Worm (Caenorhabditis elegans): ENCODE measurements around the gene K07G6.1.

DNA sequence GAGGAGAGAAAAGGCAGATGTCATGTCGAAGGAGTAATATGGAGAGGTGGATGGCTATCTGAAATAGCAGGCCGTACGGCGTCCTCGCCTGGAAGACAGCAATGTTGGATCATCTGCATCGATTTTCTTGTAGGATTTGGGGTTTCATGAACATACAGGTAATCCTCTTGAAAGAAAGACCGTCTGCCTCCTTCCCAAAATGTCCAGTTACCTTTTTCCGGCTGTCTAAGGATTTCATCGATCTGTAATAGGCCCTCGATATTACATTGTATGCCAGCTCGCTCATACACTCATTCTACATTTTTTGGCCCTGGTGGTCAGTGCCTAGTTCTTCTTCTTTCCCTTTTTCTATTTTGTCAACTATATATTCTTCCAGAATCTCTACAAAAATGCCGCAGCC, 19.0 kb upstream of the K07G6.1 start, which contains the start of the genes fbxb-5 and btb-8:
- no peak for TF ChIP-seq pqm-1 (tag; optimal IDR thresholded peaks at IDR 0.05)
- TF ChIP-seq skn-1 (tag; optimal IDR thresholded peaks at IDR 0.05) = no peak
- TF ChIP-seq ceh-16 (tag; optimal IDR thresholded peaks at IDR 0.05) = no peak
- no peak for TF ChIP-seq ama-1 (optimal IDR thresholded peaks at IDR 0.05)
- no peak for TF ChIP-seq fkh-10 (GFP tag; optimal IDR thresholded peaks at IDR 0.05)
- TF ChIP-seq nhr-11 (tag; optimal IDR thresholded peaks at IDR 0.05) = no peak
- no peak for TF ChIP-seq ceh-82 (tag; optimal IDR thresholded peaks at IDR 0.05)
- TF ChIP-seq jun-1 (tag; optimal IDR thresholded peaks at IDR 0.05) = no peak
- no peak for TF ChIP-seq nhr-25 (tag; optimal IDR thresholded peaks at IDR 0.05)
- TF ChIP-seq unc-39 (tag; optimal IDR thresholded peaks at IDR 0.05) = no peak
- no peak for TF ChIP-seq elt-3 (tag; optimal IDR thresholded peaks at IDR 0.05)
- no peak for TF ChIP-seq lin-39 (tag; optimal IDR thresholded peaks at IDR 0.05)
- no peak for TF ChIP-seq egl-5 (tag; optimal IDR thresholded peaks at IDR 0.05)
